Worm (Caenorhabditis elegans): ENCODE data around the gene F55A11.1.

DNA sequence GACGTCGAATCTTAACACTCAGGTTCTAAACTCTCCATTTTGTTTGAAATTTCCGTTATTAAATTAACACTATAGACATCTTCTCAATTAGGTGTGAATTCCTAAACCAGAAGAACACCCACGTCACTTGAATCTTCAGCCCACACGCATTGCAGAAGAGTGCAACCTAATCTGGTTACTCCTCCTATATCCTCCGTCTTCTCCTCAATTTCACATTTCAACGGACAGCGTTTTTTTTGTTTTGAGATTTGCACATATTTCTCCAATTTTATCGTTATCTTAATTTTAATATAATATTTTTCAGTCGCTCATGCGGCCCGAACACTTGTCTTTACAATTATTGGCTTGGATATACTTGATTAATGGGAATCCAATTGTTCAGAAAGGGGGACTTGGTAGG lies 6.8 kb downstream of the F55A11.1 start, which contains the start of gene smoc-1:
- TF ChIP-seq ets-7 (tag; optimal IDR thresholded peaks at IDR 0.05) (no peak), ama-1 (optimal IDR thresholded peaks at IDR 0.05) (no peak), flt-1 (GFP tag; IDR thresholded peaks at IDR 0.05) (no peak), B0310.2 (tag; optimal IDR thresholded peaks at IDR 0.05) (no peak), ceh-13 (GFP tag; optimal IDR thresholded peaks at IDR 0.05) (no peak), hmg-4 (GFP tag; optimal IDR thresholded peaks at IDR 0.05) (no peak), tbx-11 (GFP tag; IDR thresholded peaks at IDR 0.05) (no peak), hnd-1 (tag; optimal IDR thresholded peaks at IDR 0.05) (no peak), ceh-36 (tag; optimal IDR thresholded peaks at IDR 0.05) (no peak), tbx-37 (GFP tag; conservative IDR thresholded peaks at IDR 0.05) (no peak), F13C5.2 (tag; optimal IDR thresholded peaks at IDR 0.05) (no peak), pes-1 (GFP tag; IDR thresholded peaks at IDR 0.05) (no peak)
